Fruit fly (Drosophila melanogaster) whole organism, prepupa: ENCODE data around the gene Ppi1.

Experiments used
- Blimp-1 ChIP-seq: fragments of 200-800 bp; sonication (Bioruptor generic); optimal IDR thresholded peaks from 3 replicates; lab custom pipeline; 2017; ENCODE audit warnings: missing biosample characterization, missing genetic modification characterization, mild to moderate bottlenecking, moderate library complexity, missing genetic modification reagents
- CG10631 ChIP-seq: fragments of 200-800 bp; sonication (Bioruptor generic); optimal IDR thresholded peaks from 2 replicates; lab custom pipeline; 2016; ENCODE audit warnings: missing biosample characterization, missing genetic modification characterization
- CG10669 ChIP-seq: fragments of 200-800 bp; sonication (Bioruptor generic); optimal IDR thresholded peaks from 3 replicates; lab custom pipeline; 2018; ENCODE audit warnings: missing biosample characterization, mild to moderate bottlenecking, missing genetic modification characterization, moderate library complexity
- CG15336 ChIP-seq: fragments of 200-800 bp; sonication (Bioruptor generic); IDR thresholded peaks from 2 replicates; pipeline ENCODE4 v1.3.6; 2022; ENCODE audit warnings: missing biosample characterization, missing genetic modification characterization
- CG1621 ChIP-seq: fragments of 200-800 bp; sonication (Bioruptor generic); optimal IDR thresholded peaks from 3 replicates; lab custom pipeline; 2018; ENCODE audit warnings: missing biosample characterization, mild to moderate bottlenecking, missing genetic modification characterization
- CG16779 ChIP-seq: fragments of 200-800 bp; sonication (Bioruptor generic); optimal IDR thresholded peaks from 3 replicates; lab custom pipeline; 2017; ENCODE audit warnings: missing biosample characterization, mild to moderate bottlenecking, missing genetic modification characterization
- CG31627 ChIP-seq: fragments of 200-800 bp; sonication (Bioruptor generic); optimal IDR thresholded peaks from 3 replicates; lab custom pipeline; 2016; ENCODE audit warnings: missing biosample characterization, missing genetic modification characterization
- CG6163 ChIP-seq: fragments of 200-800 bp; sonication (Bioruptor generic); IDR thresholded peaks from 3 replicates; pipeline ENCODE4 v1.3.6; 2022; ENCODE audit warnings: missing biosample characterization, missing genetic modification characterization
- CG6276 ChIP-seq: fragments of 200-800 bp; sonication (Bioruptor generic); optimal IDR thresholded peaks from 2 replicates; lab custom pipeline; 2017; ENCODE audit warnings: missing biosample characterization, mild to moderate bottlenecking, missing genetic modification characterization
- CG6808 ChIP-seq: fragments of 200-800 bp; sonication (Bioruptor generic); optimal IDR thresholded peaks from 3 replicates; lab custom pipeline; 2017; ENCODE audit warnings: missing biosample characterization, missing genetic modification characterization, mild to moderate bottlenecking, moderate library complexity, missing genetic modification reagents
- CG6854 ChIP-seq: fragments of 200-800 bp; sonication (Bioruptor generic); optimal IDR thresholded peaks from 2 replicates; lab custom pipeline; 2017; ENCODE audit warnings: missing biosample characterization, mild to moderate bottlenecking, missing genetic modification characterization
- CG8119 ChIP-seq: fragments of 200-800 bp; sonication (Bioruptor generic); IDR thresholded peaks from 3 replicates; pipeline ENCODE4 v1.3.6; 2022; ENCODE audit warnings: missing biosample characterization, missing genetic modification characterization
- CG8319 ChIP-seq: fragments of 200-800 bp; sonication (Bioruptor generic); optimal IDR thresholded peaks from 3 replicates; lab custom pipeline; 2016; ENCODE audit warnings: missing biosample characterization, missing genetic modification characterization
- CG8632 ChIP-seq: fragments of 200-800 bp; sonication (Bioruptor generic); optimal IDR thresholded peaks from 3 replicates; lab custom pipeline; 2016; ENCODE audit warnings: missing biosample characterization, missing genetic modification characterization
- CG9139 ChIP-seq: fragments of 200-800 bp; sonication (Bioruptor generic); optimal IDR thresholded peaks from 3 replicates; lab custom pipeline; 2017; ENCODE audit warnings: missing biosample characterization, mild to moderate bottlenecking, missing genetic modification characterization
- Eip75B ChIP-seq: fragments of 200-800 bp; sonication (Bioruptor generic); optimal IDR thresholded peaks from 3 replicates; lab custom pipeline; 2016; ENCODE audit warnings: missing biosample characterization, missing genetic modification characterization
- Eip93F ChIP-seq: fragments of 200-800 bp; sonication (Bioruptor generic); optimal IDR thresholded peaks from 2 replicates; lab custom pipeline; 2016; ENCODE audit warnings: missing biosample characterization, mild to moderate bottlenecking, missing genetic modification characterization
- Ets21C ChIP-seq: fragments of 200-800 bp; sonication (Bioruptor generic); optimal IDR thresholded peaks from 3 replicates; lab custom pipeline; 2016; ENCODE audit warnings: missing biosample characterization, missing genetic modification characterization
- Ets96B ChIP-seq: fragments of 200-800 bp; optimal IDR thresholded peaks from 2 replicates; lab custom pipeline; 2019; ENCODE audit warnings: missing biosample characterization, mild to moderate bottlenecking, missing genetic modification characterization, moderate library complexity
- Hr38 ChIP-seq: sonication (Bioruptor generic); optimal IDR thresholded peaks from 2 replicates; lab custom pipeline; 2016; ENCODE audit warnings: missing biosample characterization, missing genetic modification characterization
- Hr39 ChIP-seq: fragments of 200-800 bp; sonication (Bioruptor generic); optimal IDR thresholded peaks from 2 replicates; lab custom pipeline; 2016; ENCODE audit warnings: missing biosample characterization, missing genetic modification characterization
- Lpt ChIP-seq: fragments of 200-800 bp; sonication (Bioruptor generic); optimal IDR thresholded peaks from 3 replicates; lab custom pipeline; 2016; ENCODE audit warnings: missing biosample characterization, missing genetic modification characterization
- OdsH ChIP-seq: fragments of 200-800 bp; sonication (Bioruptor generic); optimal IDR thresholded peaks from 3 replicates; lab custom pipeline; 2016; ENCODE audit warnings: missing biosample characterization, missing genetic modification characterization
- Smox ChIP-seq: fragments of 200-800 bp; sonication (Bioruptor generic); optimal IDR thresholded peaks from 3 replicates; lab custom pipeline; 2016; ENCODE audit warnings: missing biosample characterization, missing genetic modification characterization
- Sox102F ChIP-seq: fragments of 200-800 bp; sonication (Bioruptor generic); optimal IDR thresholded peaks from 2 replicates; lab custom pipeline; 2016; ENCODE audit warnings: missing biosample characterization, mild to moderate bottlenecking, missing genetic modification characterization
- Sox15 ChIP-seq: fragments of 200-800 bp; sonication (Bioruptor generic); optimal IDR thresholded peaks from 3 replicates; lab custom pipeline; 2016; ENCODE audit warnings: missing biosample characterization, missing genetic modification characterization
- cyc ChIP-seq: fragments of 200-800 bp; sonication (Bioruptor generic); optimal IDR thresholded peaks from 3 replicates; lab custom pipeline; 2016; ENCODE audit warnings: missing biosample characterization, missing genetic modification characterization
- dsx ChIP-seq: fragments of 200-800 bp; optimal IDR thresholded peaks from 3 replicates; lab custom pipeline; 2019; ENCODE audit warnings: missing biosample characterization, mild to moderate bottlenecking, missing genetic modification characterization, moderate library complexity; ENCODE audit not compliant: poor library complexity, severe bottlenecking
- esn ChIP-seq: fragments of 200-800 bp; sonication (Bioruptor generic); optimal IDR thresholded peaks from 2 replicates; lab custom pipeline; 2016; ENCODE audit warnings: missing biosample characterization, mild to moderate bottlenecking, missing genetic modification characterization, moderate library complexity
- fd59A ChIP-seq: fragments of 200-800 bp; sonication (Bioruptor generic); optimal IDR thresholded peaks from 2 replicates; lab custom pipeline; 2017; ENCODE audit warnings: missing biosample characterization, mild to moderate bottlenecking, missing genetic modification characterization, missing genetic modification reagents
- lz ChIP-seq: fragments of 200-800 bp; sonication (Bioruptor generic); optimal IDR thresholded peaks from 3 replicates; lab custom pipeline; 2016; ENCODE audit warnings: missing biosample characterization, missing genetic modification characterization
- pdm3 ChIP-seq: fragments of 200-800 bp; sonication (Bioruptor generic); optimal IDR thresholded peaks from 3 replicates; lab custom pipeline; 2016; ENCODE audit warnings: missing biosample characterization, missing genetic modification characterization
- salr ChIP-seq, 2 experiments: fragments of 200-800 bp; sonication (Bioruptor generic); optimal IDR thresholded peaks; 3 replicates each; lab custom pipeline; 2016 to 2018; ENCODE audit warnings: missing biosample characterization in 2 of 2, missing genetic modification characterization in 2 of 2, mild to moderate bottlenecking in 1 of 2
- spab ChIP-seq: fragments of 200-800 bp; sonication (Bioruptor generic); optimal IDR thresholded peaks from 2 replicates; lab custom pipeline; 2017; ENCODE audit warnings: missing biosample characterization, mild to moderate bottlenecking, missing genetic modification characterization, missing genetic modification reagents
- ss ChIP-seq, 2 experiments: fragments of 200-800 bp; sonication (Bioruptor generic); optimal IDR thresholded peaks; 2 replicates in 1 of 2; 3 replicates in 1 of 2; lab custom pipeline; 2017 to 2018; ENCODE audit warnings: mild to moderate bottlenecking in 2 of 2, missing biosample characterization in 2 of 2, missing genetic modification characterization in 2 of 2, moderate library complexity in 1 of 2
- svp ChIP-seq: fragments of 200-800 bp; sonication (Bioruptor generic); peaks from one replicate; lab custom pipeline; 2016; ENCODE audit warnings: missing biosample characterization, missing genetic modification characterization

Gene Ppi1

DNA sequence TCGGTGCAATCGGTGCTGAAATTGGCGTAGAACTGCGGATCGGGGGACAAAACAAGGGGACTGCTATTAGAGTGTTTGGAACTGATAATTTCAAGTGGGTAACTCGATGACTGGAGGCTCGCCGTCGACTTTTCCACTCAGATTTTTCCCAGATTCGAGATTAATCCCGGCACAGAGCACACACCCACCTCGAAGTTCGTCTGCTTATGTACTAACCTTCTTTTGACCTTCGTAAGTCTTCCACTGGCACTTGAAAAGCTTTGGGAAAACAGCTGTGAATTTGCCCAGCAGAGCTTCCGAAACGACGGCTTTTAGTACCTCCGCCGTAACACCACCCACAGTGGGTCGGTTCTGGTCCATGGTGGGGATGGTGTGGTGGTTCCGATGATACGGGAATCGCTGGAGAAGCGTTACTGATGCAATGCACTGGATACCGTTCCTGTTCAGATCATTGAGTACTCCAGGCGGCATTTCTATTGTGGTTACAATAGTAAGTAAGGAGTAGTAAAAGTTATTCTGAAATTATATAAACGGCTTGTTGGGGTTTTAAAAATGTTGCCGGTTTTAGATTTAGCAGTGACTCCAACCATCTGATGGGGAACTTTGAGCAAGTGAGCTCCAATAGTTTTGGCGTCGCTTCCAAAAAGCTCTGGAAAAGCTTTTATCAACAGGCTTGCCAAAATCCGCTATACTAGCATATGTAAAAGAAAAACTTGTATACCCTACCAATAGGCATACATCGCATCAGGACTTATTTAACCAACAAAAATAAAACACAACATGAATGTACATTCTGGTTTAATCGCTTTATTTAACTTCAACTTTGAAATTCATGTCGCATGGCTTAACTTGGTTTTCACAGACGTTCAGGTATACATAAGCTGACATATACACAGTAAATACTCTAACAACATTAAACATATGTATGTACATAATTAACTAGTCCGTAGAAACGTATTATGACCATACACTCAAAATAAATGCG is 5.4 kb upstream of the Ppi1 start, which contains the start of gene Tpi (continued):
- TF ChIP-seq esn (GFP tag; lab: Kevin White, UChicago) (peak; percentile 70), cyc (no peak), OdsH (GFP tag; lab: Kevin White, UChicago) (peak; percentile 73), CG1621 (peak; percentile 72), pdm3 (GFP tag; lab: Kevin White, UChicago) (peak; percentile 78), spab (GFP tag; lab: Kevin White, UChicago) (no peak), CG6808 (GFP tag; lab: Kevin White, UChicago) (no peak), svp (peak; percentile 93), CG8632 (GFP tag; lab: Kevin White, UChicago) (peak; percentile 34), CG10631 (GFP tag; lab: Kevin White, UChicago) (peak; percentile 62)

DNA sequence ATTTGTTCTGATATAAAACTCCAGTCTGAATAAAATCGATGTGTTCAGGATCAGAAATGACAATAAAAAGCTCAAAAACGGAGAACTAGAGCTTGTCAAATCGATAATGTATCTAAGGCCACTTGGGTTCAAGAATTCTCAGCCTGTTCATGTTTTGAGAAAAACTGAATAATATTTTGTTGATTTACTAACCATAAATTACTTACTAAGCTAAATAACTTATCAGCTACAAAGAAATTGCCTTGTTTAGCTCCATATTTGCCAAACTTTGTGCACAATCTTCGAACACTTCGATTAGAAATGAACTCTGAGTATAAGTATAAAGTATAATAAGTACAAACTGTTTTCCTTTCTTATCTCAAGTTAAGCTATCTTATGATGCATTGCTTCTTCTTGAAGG is 3.4 kb upstream of the Ppi1 start, which contains the start of gene CG31029:
CG31029 (minus strand) TSS at position 101 of the 400 bp plus-strand sequence.
- TF ChIP-seq Ets21C (no peak), svp (peak; percentile 15)

DNA sequence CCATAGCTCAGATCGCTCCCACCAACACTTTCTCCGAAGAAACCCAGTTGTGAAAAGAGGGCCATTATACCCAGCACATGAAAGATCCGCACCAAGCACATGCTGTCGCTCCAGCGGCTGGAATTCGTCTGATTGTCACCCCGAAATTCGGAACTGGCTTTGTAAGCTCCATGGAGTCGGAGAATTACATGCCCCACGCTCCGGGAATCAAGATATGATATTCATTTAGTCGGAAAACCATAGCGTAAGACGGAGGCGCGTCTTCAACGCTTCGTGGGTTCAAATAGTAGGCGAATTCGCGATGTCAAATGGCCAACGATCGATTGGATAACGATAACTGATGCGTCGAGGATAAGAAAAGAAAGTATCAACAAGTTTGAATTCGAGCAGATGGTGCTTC is 4.3 kb downstream of the Ppi1 start, which contains the start of gene CG45073:
CG45073 (minus strand) TSS at position 101 of the 400 bp plus-strand sequence.
- TF ChIP-seq salr (GFP tag; optimal IDR thresholded peaks at IDR 0.05; lab: Kevin White, UChicago) (no peak), CG9139 (GFP tag; lab: Kevin White, UChicago) (no peak), CG8319 (GFP tag; lab: Kevin White, UChicago) (no peak), CG15336 (GFP tag; lab: Robert Waterston, UW) (no peak), Hr38 (GFP tag; lab: Kevin White, UChicago) (no peak), Smox (GFP tag; lab: Kevin White, UChicago) (no peak)

DNA sequence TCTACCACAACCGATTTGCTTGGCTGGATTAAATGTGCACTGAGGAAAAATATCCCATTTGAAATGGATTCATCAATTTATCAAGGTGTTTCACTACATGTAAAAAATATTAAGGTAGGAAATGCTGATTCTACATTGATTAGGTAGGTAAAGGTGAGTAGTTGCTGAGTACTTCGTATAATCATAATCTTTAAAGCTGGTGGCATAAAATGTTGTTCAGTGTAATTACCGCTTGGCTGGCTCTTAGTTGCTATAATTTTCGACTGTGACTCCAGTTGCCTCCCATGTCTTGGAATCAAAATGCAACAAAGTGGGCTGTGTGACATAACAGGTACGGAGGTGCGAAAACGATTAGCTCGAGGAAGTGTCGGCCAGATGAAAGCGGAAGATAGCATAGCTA is 5.8 kb downstream of the Ppi1 start, which contains the start of gene CG45072:
CG45072 (minus strand) TSS at position 101 of the 400 bp plus-strand sequence.
- TF ChIP-seq lz (GFP tag; lab: Kevin White, UChicago) (no peak), Hr39 (no peak), CG16779 (tag; lab: Kevin White, UChicago) (no peak), Sox102F (GFP tag; lab: Kevin White, UChicago) (no peak), CG15336 (GFP tag; lab: Robert Waterston, UW) (no peak), svp (no peak), Ets96B (tag; lab: Kevin White, UChicago) (no peak), CG6276 (GFP tag; lab: Kevin White, UChicago) (no peak), pdm3 (GFP tag; lab: Kevin White, UChicago) (no peak), fd59A (GFP tag; lab: Kevin White, UChicago) (no peak), CG6163 (GFP tag; lab: Robert Waterston, UW) (no peak)

DNA sequence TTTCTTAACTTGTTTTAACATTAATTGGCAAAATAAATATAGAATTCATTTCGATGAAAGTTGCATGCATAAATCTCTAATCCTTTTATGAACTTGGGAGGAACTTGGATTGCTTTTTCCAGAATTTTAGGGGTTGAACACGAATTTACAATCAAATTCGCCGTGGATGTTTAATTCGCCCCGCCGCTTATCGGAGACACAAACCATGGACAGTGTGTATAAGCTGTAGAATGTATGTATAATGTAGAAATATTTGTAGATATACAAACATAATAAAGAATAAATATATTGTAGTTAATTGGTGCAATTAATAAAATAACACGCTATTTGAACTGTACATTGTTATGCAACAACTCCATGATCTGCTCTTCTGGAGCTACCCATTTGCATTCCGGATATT is 7.2 kb downstream of the Ppi1 start:
- TF ChIP-seq pdm3 (GFP tag; lab: Kevin White, UChicago) (no peak), fd59A (GFP tag; lab: Kevin White, UChicago) (no peak), svp (peak; percentile 29)

DNA sequence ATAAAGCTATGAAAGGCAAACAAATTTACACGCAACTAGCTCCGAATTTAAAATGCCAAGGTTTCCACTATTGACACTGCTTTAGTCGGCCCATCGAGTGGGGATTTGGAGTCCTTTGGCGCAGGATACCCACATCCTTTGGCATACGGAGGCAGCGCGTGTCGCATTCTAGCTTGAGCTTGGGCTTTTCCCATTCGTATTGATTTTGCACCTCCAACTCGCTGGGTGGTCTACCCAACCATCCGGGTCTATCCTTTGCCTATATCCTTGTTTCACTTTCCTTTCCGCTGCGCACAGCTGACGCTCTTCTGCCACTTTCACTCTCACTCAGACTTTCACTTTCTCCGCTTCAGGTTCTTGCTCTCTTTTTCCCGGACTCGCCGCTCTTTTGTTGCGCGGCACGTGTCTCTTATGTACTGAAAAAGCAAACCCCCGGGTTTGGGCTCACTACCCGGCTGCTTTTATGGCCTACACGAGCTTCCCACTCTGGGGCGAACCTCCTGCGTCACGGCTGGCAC is 14.6 kb downstream of the Ppi1 start:
- TF ChIP-seq Eip75B (no peak), CG6854 (GFP tag; lab: Kevin White, UChicago) (no peak), Sox15 (no peak), CG15336 (GFP tag; lab: Robert Waterston, UW) (0 out of 2 replicates have a peak, but pooled peaks have one; percentile 15), ss (GFP tag; optimal IDR thresholded peaks at IDR 0.05; lab: Kevin White, UChicago) (no peak), CG8632 (GFP tag; lab: Kevin White, UChicago) (no peak), CG10669 (GFP tag; lab: Kevin White, UChicago) (no peak), Eip93F (GFP tag; lab: Kevin White, UChicago) (no peak), svp (peak; percentile 36), CG31627 (GFP tag; lab: Kevin White, UChicago) (no peak), CG8119 (GFP tag; lab: Robert Waterston, UW) (no peak), Lpt (GFP tag; lab: Kevin White, UChicago) (no peak), CG10631 (GFP tag; lab: Kevin White, UChicago) (no peak), Blimp-1 (GFP tag; lab: Kevin White, UChicago) (peak; percentile 74), dsx (GFP tag; lab: Kevin White, UChicago) (no peak)
